Worm (Caenorhabditis elegans): Measurements from ENCODE around the gene Y71H2B.11.

ce11 chrIII:2596984-2597454, 6.8 kb upstream of the Y71H2B.11 start, which contains the start of gene apb-1:
- peak; percentile 95 for TF ChIP-seq fkh-10 (GFP tag; optimal IDR thresholded peaks at IDR 0.05)
- TF ChIP-seq lin-13 (GFP tag; optimal IDR thresholded peaks at IDR 0.05) = peak; percentile 96
